Worm (Caenorhabditis elegans) whole organism, late embryonic: Measurements from ENCODE around the gene clec-217.

Experiments used
- C08G9.2 ChIP-seq: sonication (generic microtip); optimal IDR thresholded peaks from 2 replicates; lab custom pipeline; 2016; ENCODE audit warnings: mild to moderate bottlenecking, missing genetic modification characterization, moderate library complexity, missing compliant biosample characterization
- C38D4.7 ChIP-seq: fragments of 200-800 bp; sonication (Bioruptor generic); optimal IDR thresholded peaks from 2 replicates; lab custom pipeline; 2018; ENCODE audit warnings: mild to moderate bottlenecking, missing genetic modification characterization, moderate library complexity, missing compliant biosample characterization
- F13H6.1 ChIP-seq: sonication (generic microtip); optimal IDR thresholded peaks from 2 replicates; lab custom pipeline; 2016; ENCODE audit warnings: missing genetic modification characterization, missing compliant biosample characterization
- K02D7.2 ChIP-seq: sonication (generic microtip); optimal IDR thresholded peaks from 2 replicates; lab custom pipeline; 2017; ENCODE audit warnings: mild to moderate bottlenecking, missing genetic modification characterization, missing compliant biosample characterization
- Y22D7AL.16 ChIP-seq: sonication (generic microtip); optimal IDR thresholded peaks from 2 replicates; lab custom pipeline; 2016; ENCODE audit warnings: missing genetic modification characterization, missing compliant biosample characterization
- ama-1 ChIP-seq: fragments of 150-350 bp; optimal IDR thresholded peaks from 2 replicates; lab custom pipeline; 2014
- ceh-14 ChIP-seq: sonication (generic microtip); optimal IDR thresholded peaks from 2 replicates; lab custom pipeline; 2016; ENCODE audit warnings: missing genotype, missing genetic modification characterization, missing compliant biosample characterization
- ceh-18 ChIP-seq: sonication (generic microtip); optimal IDR thresholded peaks from 2 replicates; lab custom pipeline; 2016; ENCODE audit warnings: missing genetic modification characterization, missing compliant biosample characterization
- ceh-19 ChIP-seq: fragments of 200-800 bp; sonication (Bioruptor generic); optimal IDR thresholded peaks from 2 replicates; lab custom pipeline; 2018; ENCODE audit warnings: mild to moderate bottlenecking, missing genetic modification characterization, missing compliant biosample characterization
- ceh-22 ChIP-seq: sonication (generic microtip); optimal IDR thresholded peaks from 2 replicates; lab custom pipeline; 2017; ENCODE audit warnings: missing biosample characterization, missing genetic modification characterization
- ceh-30 ChIP-seq: fragments of 150-350 bp; optimal IDR thresholded peaks from 2 replicates; lab custom pipeline; 2014; ENCODE audit warnings: missing biosample characterization, missing genetic modification characterization
- ceh-31 ChIP-seq: sonication (generic microtip); optimal IDR thresholded peaks from 2 replicates; lab custom pipeline; 2016; ENCODE audit warnings: missing genetic modification characterization, missing compliant biosample characterization
- ceh-34 ChIP-seq: sonication (generic microtip); optimal IDR thresholded peaks from 2 replicates; lab custom pipeline; 2016; ENCODE audit warnings: mild to moderate bottlenecking, missing genetic modification characterization, missing compliant biosample characterization
- ceh-48 ChIP-seq: sonication (generic microtip); optimal IDR thresholded peaks from 2 replicates; lab custom pipeline; 2016; ENCODE audit warnings: missing genetic modification characterization, inconsistent platforms, missing compliant biosample characterization
- elt-2 ChIP-seq: sonication (generic microtip); optimal IDR thresholded peaks from 2 replicates; lab custom pipeline; 2016; ENCODE audit warnings: missing genetic modification reagents, missing genetic modification characterization, missing compliant biosample characterization
- elt-4 ChIP-seq: sonication (generic microtip); optimal IDR thresholded peaks from 2 replicates; lab custom pipeline; 2016; ENCODE audit warnings: missing genetic modification characterization, missing compliant biosample characterization
- eyg-1 ChIP-seq: sonication (generic microtip); optimal IDR thresholded peaks from 2 replicates; lab custom pipeline; 2016; ENCODE audit warnings: missing genotype, missing genetic modification characterization, missing compliant biosample characterization
- fax-1 ChIP-seq: sonication (generic microtip); optimal IDR thresholded peaks from 2 replicates; lab custom pipeline; 2016; ENCODE audit warnings: missing genotype, missing genetic modification characterization, missing compliant biosample characterization
- fkh-6 ChIP-seq: sonication (generic microtip); optimal IDR thresholded peaks from 2 replicates; lab custom pipeline; 2016; ENCODE audit warnings: missing genetic modification characterization, missing compliant biosample characterization
- hlh-8 ChIP-seq: sonication (generic microtip); optimal IDR thresholded peaks from 2 replicates; lab custom pipeline; 2016; ENCODE audit warnings: missing genotype, missing genetic modification characterization, missing compliant biosample characterization
- lin-11 ChIP-seq: fragments of 200-800 bp; sonication (Bioruptor generic); optimal IDR thresholded peaks from 2 replicates; lab custom pipeline; 2018; ENCODE audit warnings: mild to moderate bottlenecking, missing genetic modification characterization, missing compliant biosample characterization
- madf-2 ChIP-seq: sonication (generic microtip); optimal IDR thresholded peaks from 2 replicates; lab custom pipeline; 2017; ENCODE audit warnings: missing genetic modification characterization, missing compliant biosample characterization
- mec-3 ChIP-seq: sonication (generic microtip); optimal IDR thresholded peaks from 2 replicates; lab custom pipeline; 2016; ENCODE audit warnings: borderline replicate concordance, missing genetic modification characterization, missing compliant biosample characterization
- nfya-1 ChIP-seq: sonication (generic microtip); optimal IDR thresholded peaks from 2 replicates; lab custom pipeline; 2017; ENCODE audit warnings: missing genetic modification characterization, mild to moderate bottlenecking, missing compliant biosample characterization, antibody characterized with exemption, moderate library complexity
- npax-4 ChIP-seq: sonication (generic microtip); optimal IDR thresholded peaks from 2 replicates; lab custom pipeline; 2016; ENCODE audit warnings: missing genetic modification characterization, missing compliant biosample characterization
- odd-2 ChIP-seq: sonication (generic microtip); optimal IDR thresholded peaks from 2 replicates; lab custom pipeline; 2017; ENCODE audit warnings: antibody characterized with exemption, mild to moderate bottlenecking, missing genetic modification characterization, missing compliant biosample characterization
- pag-3 ChIP-seq: sonication (generic microtip); optimal IDR thresholded peaks from 2 replicates; lab custom pipeline; 2016; ENCODE audit warnings: missing compliant biosample characterization, missing genetic modification characterization, borderline replicate concordance
- pax-1 ChIP-seq: fragments of 150-350 bp; optimal IDR thresholded peaks from 2 replicates; lab custom pipeline; 2014; ENCODE audit warnings: missing biosample characterization, missing genetic modification characterization
- ref-2 ChIP-seq: sonication (generic microtip); optimal IDR thresholded peaks from 2 replicates; lab custom pipeline; 2016; ENCODE audit warnings: missing genetic modification characterization, missing compliant biosample characterization
- sox-4 ChIP-seq: sonication (generic microtip); optimal IDR thresholded peaks from 2 replicates; lab custom pipeline; 2017; ENCODE audit warnings: mild to moderate bottlenecking, missing genetic modification characterization, inconsistent platforms, missing compliant biosample characterization
- tbx-2 ChIP-seq: sonication (generic microtip); optimal IDR thresholded peaks from 2 replicates; lab custom pipeline; 2016; ENCODE audit warnings: missing genetic modification characterization, missing compliant biosample characterization
- ttx-3 ChIP-seq: sonication (generic microtip); optimal IDR thresholded peaks from 2 replicates; lab custom pipeline; 2016; ENCODE audit warnings: missing genetic modification reagents, missing genetic modification characterization, missing compliant biosample characterization
- unc-3 ChIP-seq, 2 experiments: fragments of 200-800 bp in 1 of 2; sonication (Bioruptor generic) in 1 of 2; sonication (generic microtip) in 1 of 2; conservative IDR thresholded peaks in 1 of 2; optimal IDR thresholded peaks in 1 of 2; 2 replicates each; pipeline versions ENCODE4 v1.3.6 to Lab custom; 2016 to 2022; ENCODE audit warnings: missing compliant biosample characterization in 2 of 2, missing genetic modification characterization in 2 of 2, missing genetic modification reagents in 1 of 2
- unc-42 ChIP-seq: sonication (generic microtip); optimal IDR thresholded peaks from 2 replicates; lab custom pipeline; 2016; ENCODE audit warnings: missing genotype, missing genetic modification characterization, missing compliant biosample characterization
- unc-55 ChIP-seq: sonication (generic microtip); optimal IDR thresholded peaks from 2 replicates; lab custom pipeline; 2017; ENCODE audit warnings: missing biosample characterization, missing genetic modification reagents, missing genetic modification characterization

clec-217 gene

ce11 chrV:7954552-7954951 is 4.1 kb downstream of the clec-217 start, which contains the start of gene F26D11.13:
Gene F26D11.13 (minus strand): TSS chrV:7954652.
- TF ChIP-seq unc-42, result no peak
- no peak for TF ChIP-seq ceh-34 (tag; lab: Kevin White, UChicago)
- TF ChIP-seq C38D4.7 (GFP tag; lab: Kevin White, UChicago), result no peak
- TF ChIP-seq ceh-14, result no peak
- TF ChIP-seq odd-2 (tag; lab: Kevin White, UChicago), result no peak
- TF ChIP-seq ama-1 (lab: Kevin White, UChicago), result no peak
- TF ChIP-seq ceh-48 (tag; lab: Kevin White, UChicago), result no peak
- TF ChIP-seq lin-11 (tag; lab: Kevin White, UChicago), result no peak
- TF ChIP-seq C08G9.2 (tag; lab: Kevin White, UChicago), result no peak
- no peak for TF ChIP-seq elt-2 (tag; lab: Kevin White, UChicago)
- TF ChIP-seq tbx-2, result no peak
- TF ChIP-seq sox-4 (tag; lab: Kevin White, UChicago), result no peak
- TF ChIP-seq ref-2 (tag; lab: Kevin White, UChicago), result no peak
- TF ChIP-seq madf-2 (tag; lab: Kevin White, UChicago), result no peak
- no peak for TF ChIP-seq K02D7.2 (tag; lab: Kevin White, UChicago)
- TF ChIP-seq hlh-8 (tag; lab: Kevin White, UChicago), result no peak
- TF ChIP-seq pag-3 (tag; lab: Kevin White, UChicago), result no peak
- no peak for TF ChIP-seq ceh-31 (tag; lab: Kevin White, UChicago)
- TF ChIP-seq pax-1 (tag; lab: Kevin White, UChicago), result no peak

ce11 chrV:7952855-7953254 is 5.8 kb downstream of the clec-217 start, which contains the start of gene clec-216:
Gene clec-216 (minus strand): TSS chrV:7952955.
- no peak for TF ChIP-seq fkh-6 (tag; lab: Kevin White, UChicago)
- TF ChIP-seq ceh-18 (tag; lab: Kevin White, UChicago), result no peak
- no peak for TF ChIP-seq fax-1 (tag; lab: Kevin White, UChicago)
- no peak for TF ChIP-seq K02D7.2 (tag; lab: Kevin White, UChicago)
- no peak for TF ChIP-seq unc-42
- no peak for TF ChIP-seq lin-11 (tag; lab: Kevin White, UChicago)
- TF ChIP-seq hlh-8 (tag; lab: Kevin White, UChicago), result no peak
- TF ChIP-seq Y22D7AL.16 (tag; lab: Kevin White, UChicago), result no peak
- no peak for TF ChIP-seq unc-55 (GFP tag; lab: Kevin White, UChicago)
- no peak for TF ChIP-seq pag-3 (tag; lab: Kevin White, UChicago)
- no peak for TF ChIP-seq eyg-1
- no peak for TF ChIP-seq odd-2 (tag; lab: Kevin White, UChicago)
- TF ChIP-seq sox-4 (tag; lab: Kevin White, UChicago), result no peak

DNA sequence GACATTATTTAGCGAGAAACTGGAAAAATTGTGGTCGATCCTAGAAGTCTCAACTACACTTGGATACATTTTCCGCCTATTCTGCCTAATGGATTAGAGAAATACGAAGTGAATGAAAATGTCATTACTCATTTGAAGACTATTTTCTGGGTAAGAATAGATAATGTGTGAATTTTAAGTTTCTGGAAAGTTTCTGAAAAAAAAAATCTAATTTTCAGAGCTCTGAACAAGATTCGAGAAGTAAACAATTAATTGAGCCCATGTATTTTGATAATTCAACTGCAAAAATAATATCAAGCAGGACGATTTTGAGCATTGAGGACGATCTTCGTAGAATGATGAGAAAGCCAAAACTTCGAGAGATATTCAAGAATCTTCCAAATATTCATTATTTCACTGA is 12.4 kb downstream of the clec-217 start:
- TF ChIP-seq fax-1 (tag; lab: Kevin White, UChicago), result no peak
- TF ChIP-seq ttx-3 (tag; lab: Kevin White, UChicago), result no peak
- TF ChIP-seq ceh-19 (GFP tag; lab: Kevin White, UChicago), result no peak
- TF ChIP-seq elt-2 (tag; lab: Kevin White, UChicago), result no peak
- TF ChIP-seq npax-4 (tag; lab: Kevin White, UChicago), result no peak
- TF ChIP-seq unc-3 (GFP tag; conservative IDR thresholded peaks at IDR 0.05; lab: Robert Waterston, UW), result no peak
- no peak for TF ChIP-seq unc-3 (tag; optimal IDR thresholded peaks at IDR 0.05; lab: Kevin White, UChicago)
- no peak for TF ChIP-seq mec-3
- TF ChIP-seq nfya-1 (tag; lab: Kevin White, UChicago), result no peak
- no peak for TF ChIP-seq ceh-30
- no peak for TF ChIP-seq ceh-18 (tag; lab: Kevin White, UChicago)
- no peak for TF ChIP-seq sox-4 (tag; lab: Kevin White, UChicago)

DNA sequence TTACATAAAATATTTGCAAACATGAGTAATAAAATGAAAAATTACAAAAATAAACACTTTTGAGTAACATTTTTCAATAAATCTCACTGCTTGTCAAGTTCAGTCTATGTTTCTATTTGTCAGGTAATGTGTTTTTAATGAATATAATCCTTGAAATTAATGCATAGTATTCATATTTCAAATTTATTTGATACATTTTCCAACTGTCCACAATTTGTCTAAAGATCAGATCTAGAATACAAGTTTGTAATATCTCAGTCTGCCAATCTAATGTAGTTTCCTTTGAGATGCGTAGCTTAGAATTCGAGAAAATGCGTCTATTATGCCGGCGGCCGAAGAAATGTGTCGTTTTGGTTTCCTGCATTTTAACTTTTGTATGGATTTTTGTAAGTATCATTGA is 15.1 kb downstream of the clec-217 start, which contains the start of gene Y97E10B.1:
TSS of gene Y97E10B.1 (plus strand) at position 301 of the 400 bp plus-strand sequence.
- no peak for TF ChIP-seq F13H6.1 (tag; lab: Kevin White, UChicago)
- TF ChIP-seq elt-4 (tag; lab: Kevin White, UChicago), result no peak
- no peak for TF ChIP-seq ceh-31 (tag; lab: Kevin White, UChicago)
- no peak for TF ChIP-seq pag-3 (tag; lab: Kevin White, UChicago)
- TF ChIP-seq ceh-22, result no peak
